Worm (Caenorhabditis elegans) whole organism, L2 larva: ENCODE data around the gene fbxl-1.

ENCODE experiments used
- F13H6.1 ChIP-seq: sonication (generic microtip); optimal IDR thresholded peaks from 2 replicates; lab custom pipeline; 2016; ENCODE audit warnings: missing genetic modification characterization, missing compliant biosample characterization
- alr-1 ChIP-seq: fragments of 150-350 bp; optimal IDR thresholded peaks from 2 replicates; lab custom pipeline; 2014; ENCODE audit warnings: missing biosample characterization, missing genetic modification characterization
- elt-3 ChIP-seq: sonication (generic microtip); optimal IDR thresholded peaks from 2 replicates; lab custom pipeline; 2017; ENCODE audit warnings: missing biosample characterization, missing genetic modification characterization
- lin-13 ChIP-seq: fragments of 150-350 bp; optimal IDR thresholded peaks from 2 replicates; lab custom pipeline; 2014; ENCODE audit warnings: missing biosample characterization, missing genetic modification reagents, missing genetic modification characterization
- mdl-1 ChIP-seq, 2 experiments: fragments of 150-350 bp in 1 of 2; sonication (generic microtip) in 1 of 2; optimal IDR thresholded peaks; 2 replicates each; lab custom pipeline; 2017; ENCODE audit warnings: missing biosample characterization in 2 of 2, missing genetic modification characterization in 2 of 2
- nhr-11 ChIP-seq: fragments of 150-350 bp; optimal IDR thresholded peaks from 2 replicates; lab custom pipeline; 2014; ENCODE audit warnings: missing biosample characterization, missing genetic modification characterization
- nhr-129 ChIP-seq: fragments of 150-350 bp; optimal IDR thresholded peaks from 2 replicates; lab custom pipeline; 2014; ENCODE audit warnings: missing biosample characterization, missing genetic modification characterization
- nhr-25 ChIP-seq: fragments of 150-350 bp; sonication (generic microtip); optimal IDR thresholded peaks from 3 replicates; lab custom pipeline; 2014; ENCODE audit warnings: missing biosample characterization, missing genetic modification characterization
- sma-3 ChIP-seq: sonication (generic microtip); optimal IDR thresholded peaks from 2 replicates; lab custom pipeline; 2016; ENCODE audit warnings: missing genetic modification reagents, missing genetic modification characterization, missing compliant biosample characterization

ce11 chrIII:8191695-8192094 is 35.9 kb upstream of the fbxl-1 start, which contains the start of gene C50C3.1:
- TF ChIP-seq sma-3 (GFP tag; lab: Kevin White, UChicago): no peak
- no peak for TF ChIP-seq alr-1
- TF ChIP-seq nhr-11 (tag; lab: Kevin White, UChicago): no peak
- TF ChIP-seq mdl-1 (tag; optimal IDR thresholded peaks at IDR 0.05; lab: Kevin White, UChicago): no peak
- TF ChIP-seq nhr-25 (tag; lab: Kevin White, UChicago): no peak
- no peak for TF ChIP-seq nhr-129 (tag; lab: Kevin White, UChicago)
- no peak for TF ChIP-seq elt-3 (tag; lab: Kevin White, UChicago)
- TF ChIP-seq F13H6.1: no peak
- no peak for TF ChIP-seq lin-13
